Worm (Caenorhabditis elegans) whole organism, L4 larva: ENCODE data around the gene egrh-2.

ENCODE experiments used
- D1046.2 ChIP-seq: fragments of 200-800 bp; sonication (Bioruptor generic); IDR thresholded peaks from 2 replicates; pipeline ENCODE4 v1.3.6; 2022; ENCODE audit warnings: missing genetic modification characterization, missing compliant biosample characterization
- R02D3.7 ChIP-seq: fragments of 150-350 bp; sonication (generic microtip); optimal IDR thresholded peaks from 3 replicates; lab custom pipeline; 2014; ENCODE audit warnings: missing biosample characterization, missing genetic modification characterization
- lsy-2 ChIP-seq, 2 experiments: fragments of 150-350 bp in 1 of 2; sonication (generic microtip) in 1 of 2; optimal IDR thresholded peaks; 2 replicates each; lab custom pipeline; 2014 to 2017; ENCODE audit warnings: missing biosample characterization in 2 of 2, missing genetic modification characterization in 2 of 2

ce11 chrIV:951569-951968 is 38.7 kb downstream of the egrh-2 start:
- TF ChIP-seq R02D3.7 (no peak), D1046.2 (GFP tag; lab: Robert Waterston, UW) (no peak), lsy-2 (tag; optimal IDR thresholded peaks at IDR 0.05; lab: Kevin White, UChicago) (no peak)
